Worm (Caenorhabditis elegans): ENCODE results near the gene Y51H4A.938.
A peak's percentile ranks its signal among the peaks of the same experiment; 100 is the strongest.

The Y51H4A.938 gene

ce11 chrIV:16492327-16492726, 11.3 kb downstream of the Y51H4A.938 start:
- no peak for TF ChIP-seq hmbx-1 (tag; optimal IDR thresholded peaks at IDR 0.05)
- no peak for TF ChIP-seq ceh-36 (tag; optimal IDR thresholded peaks at IDR 0.05)
- no peak for TF ChIP-seq hmg-4 (GFP tag; optimal IDR thresholded peaks at IDR 0.05)
- peak; percentile 38; the same call in 1 of the 2 replicates for TF ChIP-seq pes-1 (GFP tag; IDR thresholded peaks at IDR 0.05)
- TF ChIP-seq aly-1 (tag; optimal IDR thresholded peaks at IDR 0.05): no peak
- TF ChIP-seq B0310.2 (tag; optimal IDR thresholded peaks at IDR 0.05): no peak
- no peak for TF ChIP-seq ama-1 (optimal IDR thresholded peaks at IDR 0.05)
- no peak for TF ChIP-seq ceh-13 (GFP tag; optimal IDR thresholded peaks at IDR 0.05)

DNA sequence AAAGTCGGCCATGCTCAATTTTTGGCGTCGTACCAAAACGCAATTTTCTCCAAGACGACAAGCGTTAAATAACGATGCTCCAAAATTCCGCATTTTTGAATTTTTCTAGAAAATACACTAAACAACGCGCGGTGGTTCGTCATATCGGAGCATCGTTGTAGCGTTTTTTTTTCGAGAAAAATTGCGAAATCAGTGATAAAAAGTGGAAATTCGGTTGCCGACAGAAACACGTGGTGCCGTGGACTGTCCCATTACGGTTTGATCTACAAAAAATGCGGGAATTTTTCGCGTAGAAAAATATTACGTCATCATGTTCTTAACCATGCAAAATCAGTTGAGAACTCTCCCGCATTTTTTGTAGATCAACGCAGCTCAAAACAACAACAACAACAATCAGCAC, 11.9 kb downstream of the Y51H4A.938 start:
- TF ChIP-seq F13C5.2 (tag; optimal IDR thresholded peaks at IDR 0.05): no peak
- no peak for TF ChIP-seq hmg-4 (GFP tag; optimal IDR thresholded peaks at IDR 0.05)
- no peak for TF ChIP-seq tbx-37 (GFP tag; conservative IDR thresholded peaks at IDR 0.05)

DNA sequence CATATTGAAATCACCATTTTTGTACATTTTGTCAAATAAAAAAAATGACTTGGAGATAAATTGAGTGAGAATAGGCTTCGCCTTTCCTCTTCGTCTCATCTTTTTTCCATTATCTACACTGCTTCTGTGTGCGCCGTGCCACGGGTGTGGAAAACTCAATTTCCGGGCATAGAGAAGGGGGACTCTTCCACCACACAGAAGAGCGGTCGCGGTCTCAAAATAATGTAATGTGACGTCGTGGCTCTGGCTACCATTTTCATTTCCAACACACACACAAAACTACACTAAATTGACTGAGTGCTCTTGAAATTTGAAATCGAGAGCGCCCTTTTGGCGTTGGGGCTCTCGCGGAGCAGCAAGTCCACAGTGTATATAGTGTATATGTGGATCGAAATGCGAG, 13.0 kb downstream of the Y51H4A.938 start:
- TF ChIP-seq B0310.2 (tag; optimal IDR thresholded peaks at IDR 0.05) (no peak), tra-4 (tag; optimal IDR thresholded peaks at IDR 0.05) (no peak), ets-7 (tag; optimal IDR thresholded peaks at IDR 0.05) (no peak)

DNA sequence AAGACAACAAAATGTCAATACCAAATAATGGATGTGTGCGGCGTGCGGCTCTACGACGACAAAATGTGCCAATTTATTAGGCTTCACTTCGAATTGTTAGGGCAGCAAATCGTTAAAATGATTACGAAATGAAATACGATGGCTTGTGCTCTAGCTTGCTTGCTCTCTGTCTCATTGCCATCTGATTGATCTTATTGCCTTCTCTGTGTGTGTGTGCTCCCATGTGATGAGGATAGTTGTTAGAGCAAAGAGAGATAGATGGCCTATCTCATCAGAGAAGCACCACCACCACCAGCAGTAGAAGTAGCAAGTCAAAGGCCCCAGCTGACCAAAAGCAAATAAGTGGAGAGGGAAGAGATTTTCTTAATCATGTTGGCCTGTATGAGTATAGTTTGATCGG, 15.5 kb downstream of the Y51H4A.938 start:
- peak; percentile 35 for TF ChIP-seq hmg-4 (GFP tag; optimal IDR thresholded peaks at IDR 0.05)
- no peak for TF ChIP-seq tra-4 (tag; optimal IDR thresholded peaks at IDR 0.05)

ce11 chrIV:16498031-16498442, 17.0 kb downstream of the Y51H4A.938 start:
- no peak for TF ChIP-seq ceh-13 (GFP tag; optimal IDR thresholded peaks at IDR 0.05)
- TF ChIP-seq tra-4 (tag; optimal IDR thresholded peaks at IDR 0.05): no peak
- TF ChIP-seq sea-1 (GFP tag; conservative IDR thresholded peaks at IDR 0.05): no peak
- peak; percentile 15 for TF ChIP-seq hnd-1 (tag; optimal IDR thresholded peaks at IDR 0.05)
- no peak for TF ChIP-seq tbx-11 (GFP tag; IDR thresholded peaks at IDR 0.05)
- TF ChIP-seq aly-1 (tag; optimal IDR thresholded peaks at IDR 0.05): no peak
- TF ChIP-seq hmg-4 (GFP tag; optimal IDR thresholded peaks at IDR 0.05): peak; percentile 36

DNA sequence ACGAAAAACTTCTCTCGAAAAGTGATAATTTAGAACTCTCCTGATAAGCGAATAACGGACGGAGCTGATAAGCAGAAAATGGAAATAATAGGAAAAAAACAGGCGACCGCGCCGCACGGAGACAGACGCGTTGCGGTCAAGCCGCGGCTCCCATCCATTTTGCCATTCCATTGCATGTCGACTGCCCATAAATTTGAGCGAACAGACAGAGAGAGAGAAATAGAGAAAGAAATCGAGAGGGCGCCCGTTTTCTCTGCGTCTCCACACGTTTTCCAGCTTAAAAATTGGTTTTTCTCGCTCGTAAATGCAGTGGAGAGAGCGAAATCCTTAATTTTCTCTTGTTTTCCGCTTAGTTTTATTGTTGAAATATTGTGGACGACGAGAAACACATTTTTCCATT, 20.9 kb downstream of the Y51H4A.938 start:
- no peak for TF ChIP-seq ets-7 (tag; optimal IDR thresholded peaks at IDR 0.05)
- TF ChIP-seq sea-1 (GFP tag; conservative IDR thresholded peaks at IDR 0.05): no peak
- no peak for TF ChIP-seq flt-1 (GFP tag; IDR thresholded peaks at IDR 0.05)
- no peak for TF ChIP-seq hmbx-1 (tag; optimal IDR thresholded peaks at IDR 0.05)
- TF ChIP-seq ama-1 (optimal IDR thresholded peaks at IDR 0.05): no peak
- no peak for TF ChIP-seq F13C5.2 (tag; optimal IDR thresholded peaks at IDR 0.05)
- TF ChIP-seq tbx-37 (GFP tag; conservative IDR thresholded peaks at IDR 0.05): no peak
- TF ChIP-seq hnd-1 (tag; optimal IDR thresholded peaks at IDR 0.05): no peak
- TF ChIP-seq tbx-11 (GFP tag; IDR thresholded peaks at IDR 0.05): no peak
- no peak for TF ChIP-seq tra-4 (tag; optimal IDR thresholded peaks at IDR 0.05)
- no peak for TF ChIP-seq hmg-4 (GFP tag; optimal IDR thresholded peaks at IDR 0.05)
- no peak for TF ChIP-seq aly-1 (tag; optimal IDR thresholded peaks at IDR 0.05)
- no peak for TF ChIP-seq pes-1 (GFP tag; IDR thresholded peaks at IDR 0.05)
- TF ChIP-seq B0310.2 (tag; optimal IDR thresholded peaks at IDR 0.05): no peak
- TF ChIP-seq scrt-1 (GFP tag; IDR thresholded peaks at IDR 0.05): no peak
- TF ChIP-seq ceh-36 (tag; optimal IDR thresholded peaks at IDR 0.05): no peak

- TF ChIP-seq ets-7 (tag; optimal IDR thresholded peaks at IDR 0.05) (no peak), aly-1 (tag; optimal IDR thresholded peaks at IDR 0.05) (no peak), pes-1 (GFP tag; IDR thresholded peaks at IDR 0.05) (no peak), ceh-13 (GFP tag; optimal IDR thresholded peaks at IDR 0.05) (no peak), B0310.2 (tag; optimal IDR thresholded peaks at IDR 0.05) (no peak), sea-1 (GFP tag; conservative IDR thresholded peaks at IDR 0.05) (no peak), tbx-37 (GFP tag; conservative IDR thresholded peaks at IDR 0.05) (no peak)
These were observed 21.4 kb downstream of the Y51H4A.938 start for ce11 chrIV:16502387-16502786.

DNA sequence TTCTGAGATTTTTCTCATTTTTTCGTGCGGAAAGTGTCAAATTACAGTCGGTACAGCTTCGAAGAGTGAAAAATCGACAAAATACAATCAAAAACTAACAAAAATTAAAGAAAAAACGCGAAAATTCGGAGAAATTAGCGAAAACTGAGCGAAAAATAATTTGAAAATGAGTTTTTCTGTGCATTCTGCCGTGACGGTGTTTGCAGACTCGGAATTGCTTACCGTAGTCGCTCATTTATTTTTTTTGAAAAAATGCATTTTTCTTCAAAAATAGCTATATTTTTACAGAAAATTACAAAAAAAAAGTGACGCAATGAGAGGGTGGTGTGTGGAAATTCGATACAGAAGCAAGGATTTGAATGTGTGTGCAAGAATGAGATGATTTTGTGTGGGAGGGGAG, 22.1 kb downstream of the Y51H4A.938 start:
- TF ChIP-seq F13C5.2 (tag; optimal IDR thresholded peaks at IDR 0.05): no peak
- TF ChIP-seq ets-7 (tag; optimal IDR thresholded peaks at IDR 0.05): no peak
- TF ChIP-seq scrt-1 (GFP tag; IDR thresholded peaks at IDR 0.05): no peak
- TF ChIP-seq flt-1 (GFP tag; IDR thresholded peaks at IDR 0.05): no peak
- no peak for TF ChIP-seq B0310.2 (tag; optimal IDR thresholded peaks at IDR 0.05)
- no peak for TF ChIP-seq hmg-4 (GFP tag; optimal IDR thresholded peaks at IDR 0.05)
- TF ChIP-seq ceh-36 (tag; optimal IDR thresholded peaks at IDR 0.05): no peak
- no peak for TF ChIP-seq ama-1 (optimal IDR thresholded peaks at IDR 0.05)

- TF ChIP-seq hnd-1 (tag; optimal IDR thresholded peaks at IDR 0.05) (no peak), ets-7 (tag; optimal IDR thresholded peaks at IDR 0.05) (no peak), ceh-13 (GFP tag; optimal IDR thresholded peaks at IDR 0.05) (no peak), ceh-36 (tag; optimal IDR thresholded peaks at IDR 0.05) (no peak), pes-1 (GFP tag; IDR thresholded peaks at IDR 0.05) (peak; percentile 45; the same call in 1 of the 2 replicates), tra-4 (tag; optimal IDR thresholded peaks at IDR 0.05) (no peak), scrt-1 (GFP tag; IDR thresholded peaks at IDR 0.05) (0 out of 2 replicates have a peak, but pooled peaks have one; percentile 10), flt-1 (GFP tag; IDR thresholded peaks at IDR 0.05) (peak; percentile 66)
These were observed 22.7 kb downstream of the Y51H4A.938 start for ce11 chrIV:16503590-16504217.

All from whole organism, early embryonic.